Comparison of ENCODE assay signal across 1 fruit fly cellular context in the genomic region with DNA sequence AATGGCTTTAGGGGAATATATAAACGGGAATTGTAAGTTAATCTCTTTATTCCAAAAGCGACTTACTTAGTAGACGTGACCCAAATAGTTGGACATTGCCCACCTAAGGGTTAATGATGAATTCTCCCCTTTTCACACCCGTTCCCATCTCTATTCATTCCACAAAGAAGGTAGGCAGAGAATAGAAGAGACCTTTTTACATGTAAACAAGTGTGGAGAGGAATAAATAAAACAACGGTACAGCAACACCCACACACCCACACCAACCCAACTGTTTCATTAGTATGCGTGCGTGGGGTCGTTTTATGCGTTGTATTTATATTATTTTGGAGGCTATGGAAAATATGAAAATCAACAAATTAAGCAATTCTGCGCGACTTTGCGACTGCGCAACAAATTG.
TF ChIP-seq lines count a peak whose summit lies in the region.

No protein-coding gene starts in this region.

TF ChIP-seq in whole organism, embryonic, 481 proteins besides CTCF, POLR2A, EP300 and RAD21 (continued from another document):
- TF ChIP-seq CG8281 (tag; optimal IDR thresholded peaks at IDR 0.05; lab: Kevin White, UChicago) (no peak), Jarid2 (GFP tag; optimal IDR thresholded peaks at IDR 0.05; lab: Kevin White, UChicago) (no peak), tx (GFP tag; optimal IDR thresholded peaks at IDR 0.05; lab: Kevin White, UChicago) (no peak), CG11398 (GFP tag; optimal IDR thresholded peaks at IDR 0.05; lab: Kevin White, UChicago) (no peak), pan (optimal IDR thresholded peaks at IDR 0.05; lab: Kevin White, UChicago) (no peak), pan (GFP tag; optimal IDR thresholded peaks at IDR 0.05 in 1 of 2, IDR thresholded peaks at IDR 0.05 in 1 of 2) (no peak), CG9609 (GFP tag; optimal IDR thresholded peaks at IDR 0.05; lab: Kevin White, UChicago) (no peak), CG6683 (GFP tag; optimal IDR thresholded peaks at IDR 0.05; lab: Kevin White, UChicago) (no peak), bcd (GFP tag; optimal IDR thresholded peaks at IDR 0.05; lab: Kevin White, UChicago) (no peak), Gsc (GFP tag; IDR thresholded peaks at IDR 0.05; lab: Robert Waterston, UW) (no peak), Ets65A (GFP tag; lab: Kevin White, UChicago) (no peak), CG3281 (GFP tag; optimal IDR thresholded peaks at IDR 0.05; lab: Kevin White, UChicago) (peak; percentile 45), insv (GFP tag; optimal IDR thresholded peaks at IDR 0.05; lab: Kevin White, UChicago) (no peak), Nf-YB (GFP tag; optimal IDR thresholded peaks at IDR 0.05; lab: Kevin White, UChicago) (no peak), hkb (optimal IDR thresholded peaks at IDR 0.05; lab: Kevin White, UChicago) (no peak), hkb (GFP tag; IDR thresholded peaks at IDR 0.05; lab: Robert Waterston, UW) (no peak), otp (GFP tag; IDR thresholded peaks at IDR 0.05; lab: Robert Waterston, UW) (no peak), Awh (GFP tag; IDR thresholded peaks at IDR 0.05; lab: Robert Waterston, UW) (no peak), seq (GFP tag; IDR thresholded peaks at IDR 0.05; lab: Robert Waterston, UW) (no peak), CG31441 (GFP tag; IDR thresholded peaks at IDR 0.05; lab: Robert Waterston, UW) (no peak), CG11696 (GFP tag; IDR thresholded peaks at IDR 0.05; lab: Robert Waterston, UW) (no peak), ind (GFP tag; optimal IDR thresholded peaks at IDR 0.05; lab: Kevin White, UChicago) (no peak), bsh (GFP tag; optimal IDR thresholded peaks at IDR 0.05; lab: Kevin White, UChicago) (no peak), CG9437 (GFP tag; optimal IDR thresholded peaks at IDR 0.05; lab: Kevin White, UChicago) (no peak), Stat92E (GFP tag; optimal IDR thresholded peaks at IDR 0.05; lab: Kevin White, UChicago) (no peak), cwo (GFP tag; optimal IDR thresholded peaks at IDR 0.05; lab: Kevin White, UChicago) (peak; percentile 30), YL-1 (GFP tag; optimal IDR thresholded peaks at IDR 0.05; lab: Kevin White, UChicago) (no peak), Hr78 (GFP tag; optimal IDR thresholded peaks at IDR 0.05; lab: Kevin White, UChicago) (peak in 1 of 2 experiments; percentile 31), bowl (GFP tag; IDR thresholded peaks at IDR 0.05; lab: Robert Waterston, UW) (no peak), twi (tag; optimal IDR thresholded peaks at IDR 0.05; lab: Kevin White, UChicago) (no peak), CG5180 (GFP tag; optimal IDR thresholded peaks at IDR 0.05; lab: Kevin White, UChicago) (no peak), Ptx1 (GFP tag; IDR thresholded peaks at IDR 0.05; lab: Robert Waterston, UW) (no peak), CG1233 (GFP tag; optimal IDR thresholded peaks at IDR 0.05; lab: Kevin White, UChicago) (peak; percentile 4), NK7.1 (GFP tag; optimal IDR thresholded peaks at IDR 0.05; lab: Kevin White, UChicago) (no peak), CG8478 (optimal IDR thresholded peaks at IDR 0.05; lab: Kevin White, UChicago) (no peak), caup (GFP tag; optimal IDR thresholded peaks at IDR 0.05; lab: Kevin White, UChicago; ENCODE audit: severe bottlenecking) (peak; percentile 20), Elba2 (GFP tag; optimal IDR thresholded peaks at IDR 0.05; lab: Kevin White, UChicago) (no peak), Ssrp (tag; optimal IDR thresholded peaks at IDR 0.05; lab: Kevin White, UChicago) (no peak), Lim3 (GFP tag; IDR thresholded peaks at IDR 0.05; lab: Robert Waterston, UW) (no peak), en (GFP tag; optimal IDR thresholded peaks at IDR 0.05; lab: Kevin White, UChicago) (no peak), bigmax (GFP tag; optimal IDR thresholded peaks at IDR 0.05; lab: Kevin White, UChicago) (no peak), ttk (GFP tag; IDR thresholded peaks at IDR 0.05; lab: Robert Waterston, UW) (no peak), TFAM (GFP tag; optimal IDR thresholded peaks at IDR 0.05; lab: Kevin White, UChicago) (no peak), dysf (GFP tag; IDR thresholded peaks at IDR 0.05; lab: Robert Waterston, UW) (no peak), Rfx (GFP tag; IDR thresholded peaks at IDR 0.05; lab: Robert Waterston, UW) (no peak), Chrac-16 (GFP tag; optimal IDR thresholded peaks at IDR 0.05; lab: Kevin White, UChicago) (no peak), ranshi (GFP tag; IDR thresholded peaks at IDR 0.05; lab: Robert Waterston, UW) (no peak), E2f1 (GFP tag; IDR thresholded peaks at IDR 0.05; lab: Robert Waterston, UW) (no peak), CG16779 (GFP tag; IDR thresholded peaks at IDR 0.05; lab: Robert Waterston, UW) (no peak), CG8089 (GFP tag; optimal IDR thresholded peaks at IDR 0.05; lab: Kevin White, UChicago) (no peak), CG12942 (GFP tag; optimal IDR thresholded peaks at IDR 0.05; lab: Kevin White, UChicago) (no peak), gcm (GFP tag; optimal IDR thresholded peaks at IDR 0.05; lab: Kevin White, UChicago) (no peak), CG17829 (tag; optimal IDR thresholded peaks at IDR 0.05; lab: Kevin White, UChicago) (no peak), row (GFP tag; IDR thresholded peaks at IDR 0.05; lab: Robert Waterston, UW) (no peak), ewg (GFP tag; optimal IDR thresholded peaks at IDR 0.05; lab: Kevin White, UChicago) (peak; percentile 33), H15 (GFP tag; IDR thresholded peaks at IDR 0.05; lab: Robert Waterston, UW) (no peak), Gug (GFP tag; IDR thresholded peaks at IDR 0.05; lab: Robert Waterston, UW) (no peak), CG7271 (tag; optimal IDR thresholded peaks at IDR 0.05; lab: Kevin White, UChicago) (no peak), nerfin-1 (tag; optimal IDR thresholded peaks at IDR 0.05; lab: Kevin White, UChicago) (no peak), CG13894 (tag; optimal IDR thresholded peaks at IDR 0.05; lab: Kevin White, UChicago) (peak; percentile 20), CG33557 (GFP tag; optimal IDR thresholded peaks at IDR 0.05; lab: Kevin White, UChicago) (no peak), CG17186 (GFP tag; optimal IDR thresholded peaks at IDR 0.05; lab: Kevin White, UChicago) (no peak), CG16863 (GFP tag; optimal IDR thresholded peaks at IDR 0.05; lab: Kevin White, UChicago) (no peak), lbe (GFP tag; optimal IDR thresholded peaks at IDR 0.05; lab: Kevin White, UChicago) (no peak), CG12104 (GFP tag; optimal IDR thresholded peaks at IDR 0.05; lab: Kevin White, UChicago) (peak; percentile 21), toy (GFP tag; IDR thresholded peaks at IDR 0.05; lab: Robert Waterston, UW) (no peak), CG12659 (GFP tag; optimal IDR thresholded peaks at IDR 0.05; lab: Kevin White, UChicago) (no peak), mam (GFP tag; optimal IDR thresholded peaks at IDR 0.05; lab: Kevin White, UChicago) (no peak), Vsx1 (GFP tag; optimal IDR thresholded peaks at IDR 0.05; lab: Kevin White, UChicago) (no peak), crp (GFP tag; optimal IDR thresholded peaks at IDR 0.05; lab: Kevin White, UChicago) (no peak), D19A (tag; optimal IDR thresholded peaks at IDR 0.05; lab: Kevin White, UChicago) (no peak)
